Worm (Caenorhabditis elegans) whole organism, L4/young adult: Measurements from ENCODE around the gene pap-3.

Experiments
- W03F9.2 ChIP-seq: fragments of 150-350 bp; optimal IDR thresholded peaks from 2 replicates; lab custom pipeline; 2014; ENCODE audit warnings: missing biosample characterization, missing genetic modification characterization
- dao-5 ChIP-seq: sonication (generic microtip); optimal IDR thresholded peaks from 2 replicates; lab custom pipeline; 2016; ENCODE audit warnings: missing genotype, missing genetic modification characterization, moderate library complexity, missing compliant biosample characterization
- him-1 ChIP-seq: sonication (generic microtip); optimal IDR thresholded peaks from 2 replicates; lab custom pipeline; 2016; ENCODE audit warnings: missing genotype, missing genetic modification reagents, missing genetic modification characterization, missing compliant biosample characterization

ce11 chrII:11774218-11774617 lies 42.2 kb downstream of the pap-3 start, which contains the start of gene F44E5.1:
- no peak for TF ChIP-seq him-1 (tag; lab: Kevin White, UChicago)
- no peak for TF ChIP-seq dao-5
- no peak for TF ChIP-seq W03F9.2 (tag; lab: Kevin White, UChicago)
